Fruit fly (Drosophila melanogaster): ENCODE results near the gene CG45095.

DNA sequence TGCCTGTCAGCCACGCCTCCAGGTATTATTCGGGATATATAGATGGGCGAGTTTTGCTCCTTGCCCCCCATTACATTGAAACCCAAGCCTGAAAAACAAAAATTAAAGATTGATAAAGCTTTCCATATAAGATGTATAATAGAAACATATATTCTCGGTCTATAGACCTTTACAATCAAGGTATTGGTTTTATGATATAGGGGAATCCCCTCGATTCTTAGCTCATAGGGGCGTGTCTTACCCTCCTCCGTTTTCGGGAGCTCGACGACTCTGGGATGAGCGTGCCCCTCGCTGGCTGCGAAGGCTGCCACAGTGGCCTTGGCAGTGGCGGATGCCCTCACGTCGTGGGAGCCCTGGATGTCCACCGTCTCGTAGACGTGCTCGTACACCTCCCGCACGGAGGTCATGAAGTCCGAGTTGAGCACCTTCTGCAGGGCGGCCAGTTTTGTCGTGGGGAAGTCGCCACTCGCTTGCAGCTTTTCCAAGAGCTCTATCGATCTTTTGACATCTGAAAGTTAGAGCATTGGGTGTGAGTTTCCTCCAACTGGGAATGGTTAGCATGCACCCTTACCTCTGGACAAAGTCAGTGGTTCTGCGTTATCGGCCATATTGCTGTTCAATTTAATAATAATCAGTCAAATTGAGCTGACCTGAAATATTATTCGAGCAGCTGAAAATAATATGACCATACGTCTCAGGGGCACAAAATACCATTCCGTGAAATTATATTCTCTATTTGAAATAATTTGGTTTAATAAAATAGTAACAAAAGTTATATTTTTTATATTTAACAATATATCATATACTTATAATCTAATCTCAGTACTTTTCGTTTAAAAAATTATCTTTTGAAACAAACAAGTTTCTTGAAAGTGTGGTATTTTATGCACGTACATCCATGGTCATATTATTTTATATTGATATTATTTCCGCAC is 37.2 kb upstream of the CG45095 start, which contains the start of the genes veli and PQBP1:
- no peak for TF ChIP-seq Bgb (GFP tag; IDR thresholded peaks at IDR 0.05; ENCODE audit: partially characterized antibody)
- TF ChIP-seq CG6254 (GFP tag; optimal IDR thresholded peaks at IDR 0.05): no peak
- TF ChIP-seq CG3281 (GFP tag; optimal IDR thresholded peaks at IDR 0.05): no peak
- TF ChIP-seq NK7.1 (GFP tag; optimal IDR thresholded peaks at IDR 0.05): no peak
- TF ChIP-seq Bdp1 (GFP tag; optimal IDR thresholded peaks at IDR 0.05): no peak
- TF ChIP-seq gce (GFP tag; IDR thresholded peaks at IDR 0.05): no peak
- TF ChIP-seq CG8944 (GFP tag; optimal IDR thresholded peaks at IDR 0.05): no peak
- peak; percentile 41 for TF ChIP-seq MBD-R2 (GFP tag; IDR thresholded peaks at IDR 0.05)
- TF ChIP-seq CG17361 (GFP tag; IDR thresholded peaks at IDR 0.05): no peak

Measured in whole organism, embryonic.